Fruit fly (Drosophila melanogaster): Measurements from ENCODE around the gene Rpt3.

Rpt3 gene

DNA sequence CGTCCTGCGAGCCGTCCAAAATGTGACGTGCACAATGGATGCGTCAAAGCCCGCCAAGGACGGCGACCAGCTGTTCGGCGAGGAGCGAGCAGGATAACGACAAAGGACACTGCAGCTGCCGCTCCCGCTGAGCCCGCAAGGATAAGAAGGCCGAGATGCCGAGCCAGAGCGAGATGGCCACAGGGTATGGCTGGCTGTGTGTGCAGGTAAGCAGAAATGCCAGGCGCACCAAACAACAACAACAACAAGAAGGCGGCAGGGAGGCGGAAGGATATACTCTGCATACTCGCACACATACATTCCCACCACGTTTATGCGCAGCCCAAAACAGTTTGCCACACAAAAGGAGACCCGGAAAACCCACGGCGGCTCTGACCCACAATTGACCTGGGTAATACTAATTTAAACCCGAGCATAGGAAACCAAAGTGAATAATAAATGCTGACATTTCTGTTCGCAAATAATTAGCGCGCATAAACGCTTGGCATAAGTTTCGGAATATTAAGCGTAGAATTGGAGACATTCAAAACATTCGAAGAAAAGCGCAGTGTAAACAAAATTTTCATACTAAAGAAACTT lies 21.8 kb downstream of the Rpt3 start (continued):
- TF ChIP-seq sima (GFP tag; optimal IDR thresholded peaks at IDR 0.05) = no peak
- TF ChIP-seq ken (GFP tag; IDR thresholded peaks at IDR 0.05) = 0 out of 3 replicates have a peak, but pooled peaks have one; percentile 8
- TF ChIP-seq bsh (GFP tag; optimal IDR thresholded peaks at IDR 0.05) = peak in 1 of 2 experiments; percentile 26
- TF ChIP-seq da (GFP tag; optimal IDR thresholded peaks at IDR 0.05) = peak; percentile 3
- TF ChIP-seq CG4360 (GFP tag; IDR thresholded peaks at IDR 0.05) = peak; percentile 94
- TF ChIP-seq CG15269 (tag; optimal IDR thresholded peaks at IDR 0.05) = peak; percentile 25
- peak; percentile 44 for TF ChIP-seq gem (tag; optimal IDR thresholded peaks at IDR 0.05)
- peak; percentile 45 for TF ChIP-seq nerfin-1 (tag; optimal IDR thresholded peaks at IDR 0.05)
- TF ChIP-seq dysf (GFP tag; IDR thresholded peaks at IDR 0.05) = peak; percentile 47; the same call in 1 of the 3 replicates
- TF ChIP-seq CG4404 (GFP tag; IDR thresholded peaks at IDR 0.05) = peak; percentile 35
- TF ChIP-seq al (GFP tag; IDR thresholded peaks at IDR 0.05) = 0 out of 2 replicates have a peak, but pooled peaks have one; percentile 20
- no peak for TF ChIP-seq Sry-δ (GFP tag; optimal IDR thresholded peaks at IDR 0.05)
- TF ChIP-seq Xrp1 (GFP tag; IDR thresholded peaks at IDR 0.05) = peak; percentile 66; the same call in 1 of the 2 replicates
- peak; percentile 44 for TF ChIP-seq zen (tag; optimal IDR thresholded peaks at IDR 0.05)
- TF ChIP-seq CG17568 (GFP tag; optimal IDR thresholded peaks at IDR 0.05) = no peak
- TF ChIP-seq CG12391 (tag; optimal IDR thresholded peaks at IDR 0.05) = peak; percentile 30
- TF ChIP-seq seq (GFP tag; IDR thresholded peaks at IDR 0.05) = 0 out of 2 replicates have a peak, but pooled peaks have one; percentile 32
- TF ChIP-seq unpg (GFP tag; optimal IDR thresholded peaks at IDR 0.05) = peak; percentile 21
- TF ChIP-seq hb (GFP tag; IDR thresholded peaks at IDR 0.05; ENCODE audit: partially characterized antibody) = no peak
- TF ChIP-seq CG2712 (tag; optimal IDR thresholded peaks at IDR 0.05) = peak; percentile 37
- 0 out of 3 replicates have a peak, but pooled peaks have one; percentile 10 for TF ChIP-seq CG17361 (GFP tag; IDR thresholded peaks at IDR 0.05)
- peak; percentile 24; the same call in 1 of the 2 replicates for TF ChIP-seq Atf6 (GFP tag; IDR thresholded peaks at IDR 0.05)
- TF ChIP-seq CG14710 (tag; optimal IDR thresholded peaks at IDR 0.05) = peak; percentile 16
- 0 out of 3 replicates have a peak, but pooled peaks have one; percentile 37 for TF ChIP-seq CG11456 (GFP tag; IDR thresholded peaks at IDR 0.05)
- no peak for TF ChIP-seq tna (GFP tag; IDR thresholded peaks at IDR 0.05; ENCODE audit: partially characterized antibody)
- TF ChIP-seq nom (GFP tag; optimal IDR thresholded peaks at IDR 0.05) = peak; percentile 30
- peak; percentile 14 for TF ChIP-seq CG7839 (tag; optimal IDR thresholded peaks at IDR 0.05)
- no peak for TF ChIP-seq hkb (optimal IDR thresholded peaks at IDR 0.05)
- TF ChIP-seq hkb (GFP tag; IDR thresholded peaks at IDR 0.05) = peak; percentile 64
- peak; percentile 17 for TF ChIP-seq CG30403 (GFP tag; optimal IDR thresholded peaks at IDR 0.05)
- TF ChIP-seq hth (optimal IDR thresholded peaks at IDR 0.05) = no peak

DNA sequence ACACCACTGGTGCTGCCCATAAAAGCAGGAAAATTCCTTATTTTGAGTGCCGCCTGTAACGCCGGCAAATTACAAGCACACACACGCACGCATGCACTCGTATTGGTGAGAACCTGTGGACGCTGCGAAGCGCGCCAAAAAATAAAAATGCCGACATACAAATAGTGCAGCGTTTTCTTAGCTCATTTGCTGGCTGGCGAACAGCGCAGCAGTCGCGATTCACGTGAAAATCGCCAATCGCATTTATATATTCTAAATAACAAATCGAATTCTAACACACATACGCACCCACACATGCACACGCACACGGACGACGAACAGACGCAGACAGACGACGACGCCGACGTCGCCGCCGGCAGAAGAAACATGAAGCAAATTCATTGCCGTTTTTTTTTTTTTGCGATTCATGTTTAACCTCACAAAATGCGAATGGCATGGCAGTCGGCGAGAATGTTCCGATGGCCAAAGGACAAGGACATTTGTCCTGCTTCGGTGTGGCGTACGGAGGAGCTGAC lies 22.7 kb downstream of the Rpt3 start:
- TF ChIP-seq rib (GFP tag; IDR thresholded peaks at IDR 0.05) (no peak), CG17385 (GFP tag; optimal IDR thresholded peaks at IDR 0.05) (no peak), dpn (GFP tag; optimal IDR thresholded peaks at IDR 0.05) (no peak), CG43689 (GFP tag; IDR thresholded peaks at IDR 0.05) (no peak), wek (GFP tag; optimal IDR thresholded peaks at IDR 0.05) (no peak), crc (GFP tag; optimal IDR thresholded peaks at IDR 0.05) (no peak), ato (GFP tag; IDR thresholded peaks at IDR 0.05; ENCODE audit: partially characterized antibody) (no peak), sens (GFP tag) (peak; percentile 32), Adf1 (GFP tag; IDR thresholded peaks at IDR 0.05) (peak; percentile 93), CG34422 (GFP tag; IDR thresholded peaks at IDR 0.05) (peak; percentile 63; the same call in 1 of the 3 replicates), org-1 (GFP tag; optimal IDR thresholded peaks at IDR 0.05) (no peak), luna (GFP tag; optimal IDR thresholded peaks at IDR 0.05) (no peak), Hmx (GFP tag; optimal IDR thresholded peaks at IDR 0.05) (no peak), dati (GFP tag; IDR thresholded peaks at IDR 0.05) (no peak), CG6689 (GFP tag; IDR thresholded peaks at IDR 0.05) (no peak), Deaf1 (tag; optimal IDR thresholded peaks at IDR 0.05) (no peak), nmo (GFP tag; optimal IDR thresholded peaks at IDR 0.05) (no peak), CG2116 (GFP tag; optimal IDR thresholded peaks at IDR 0.05) (no peak), slou (GFP tag; optimal IDR thresholded peaks at IDR 0.05) (no peak), Spps (tag; optimal IDR thresholded peaks at IDR 0.05) (no peak), her (GFP tag; optimal IDR thresholded peaks at IDR 0.05) (no peak)
